Worm (Caenorhabditis elegans) whole organism, L2 larva: ENCODE data around the gene timp-1.

Source experiments
- C34F6.9 ChIP-seq: fragments of 150-350 bp; optimal IDR thresholded peaks from 2 replicates; lab custom pipeline; 2014; ENCODE audit warnings: missing biosample characterization, missing genetic modification characterization
- F13H6.1 ChIP-seq: sonication (generic microtip); optimal IDR thresholded peaks from 2 replicates; lab custom pipeline; 2016; ENCODE audit warnings: missing genetic modification characterization, missing compliant biosample characterization
- R02D3.7 ChIP-seq: fragments of 150-350 bp; optimal IDR thresholded peaks from 2 replicates; lab custom pipeline; 2014; ENCODE audit warnings: missing biosample characterization, missing genetic modification characterization
- Y55F3AM.14 ChIP-seq: fragments of 200-800 bp; sonication (Bioruptor generic); optimal IDR thresholded peaks from 2 replicates; lab custom pipeline; 2018; ENCODE audit warnings: mild to moderate bottlenecking, missing genetic modification characterization, missing compliant biosample characterization
- ZK546.5 ChIP-seq: sonication (generic microtip); optimal IDR thresholded peaks from 2 replicates; lab custom pipeline; 2017; ENCODE audit warnings: missing biosample characterization, missing genetic modification characterization
- alr-1 ChIP-seq: fragments of 150-350 bp; optimal IDR thresholded peaks from 2 replicates; lab custom pipeline; 2014; ENCODE audit warnings: missing biosample characterization, missing genetic modification characterization
- aly-2 ChIP-seq: fragments of 150-350 bp; optimal IDR thresholded peaks from 2 replicates; lab custom pipeline; 2014; ENCODE audit warnings: missing biosample characterization, missing genetic modification characterization
- ama-1 ChIP-seq: fragments of 150-350 bp; optimal IDR thresholded peaks from 2 replicates; lab custom pipeline; 2018; ENCODE audit warnings: inconsistent platforms
- ceh-16 ChIP-seq: fragments of 150-350 bp; optimal IDR thresholded peaks from 2 replicates; lab custom pipeline; 2014; ENCODE audit warnings: missing biosample characterization, missing genetic modification characterization
- crh-2 ChIP-seq: sonication (generic microtip); optimal IDR thresholded peaks from 2 replicates; lab custom pipeline; 2017; ENCODE audit warnings: missing biosample characterization, missing genetic modification characterization
- dmd-4 ChIP-seq: sonication (generic microtip); optimal IDR thresholded peaks from 2 replicates; lab custom pipeline; 2017; ENCODE audit warnings: missing biosample characterization, missing genetic modification characterization
- egl-27 ChIP-seq: sonication (generic microtip); optimal IDR thresholded peaks from 3 replicates; lab custom pipeline; 2017; ENCODE audit warnings: missing biosample characterization, missing genetic modification reagents, missing genetic modification characterization
- elt-1 ChIP-seq: fragments of 150-350 bp; optimal IDR thresholded peaks from 2 replicates; lab custom pipeline; 2014; ENCODE audit warnings: missing biosample characterization, missing genetic modification characterization
- fos-1 ChIP-seq: fragments of 150-350 bp; optimal IDR thresholded peaks from 2 replicates; lab custom pipeline; 2014; ENCODE audit warnings: missing biosample characterization, missing genetic modification characterization
- gmeb-1 ChIP-seq: fragments of 150-350 bp; optimal IDR thresholded peaks from 2 replicates; lab custom pipeline; 2014; ENCODE audit warnings: missing biosample characterization, missing genetic modification characterization
- lin-13 ChIP-seq: fragments of 150-350 bp; optimal IDR thresholded peaks from 2 replicates; lab custom pipeline; 2014; ENCODE audit warnings: missing biosample characterization, missing genetic modification reagents, missing genetic modification characterization
- lin-39 ChIP-seq: fragments of 150-350 bp; optimal IDR thresholded peaks from 2 replicates; lab custom pipeline; 2014; ENCODE audit warnings: missing biosample characterization, missing genetic modification reagents, missing genetic modification characterization
- lsy-2 ChIP-seq, 2 experiments: fragments of 150-350 bp in 1 of 2; sonication (generic microtip) in 1 of 2; optimal IDR thresholded peaks; 2 replicates each; lab custom pipeline; 2014 to 2017; ENCODE audit warnings: missing biosample characterization in 2 of 2, missing genetic modification characterization in 2 of 2
- mab-5 ChIP-seq: fragments of 150-350 bp; optimal IDR thresholded peaks from 2 replicates; lab custom pipeline; 2014; ENCODE audit warnings: missing biosample characterization, missing genetic modification characterization
- mbf-1 ChIP-seq: sonication (generic microtip); optimal IDR thresholded peaks from 2 replicates; lab custom pipeline; 2017; ENCODE audit warnings: missing biosample characterization, missing genetic modification characterization
- mdl-1 ChIP-seq, 2 experiments: fragments of 150-350 bp in 1 of 2; sonication (generic microtip) in 1 of 2; optimal IDR thresholded peaks; 2 replicates each; lab custom pipeline; 2017; ENCODE audit warnings: missing biosample characterization in 2 of 2, missing genetic modification characterization in 2 of 2
- nhr-12 ChIP-seq: fragments of 150-350 bp; optimal IDR thresholded peaks from 2 replicates; lab custom pipeline; 2014; ENCODE audit warnings: missing biosample characterization, missing genetic modification characterization
- nhr-129 ChIP-seq: fragments of 150-350 bp; optimal IDR thresholded peaks from 2 replicates; lab custom pipeline; 2014; ENCODE audit warnings: missing biosample characterization, missing genetic modification characterization
- nhr-21 ChIP-seq: fragments of 150-350 bp; optimal IDR thresholded peaks from 2 replicates; lab custom pipeline; 2014; ENCODE audit warnings: missing biosample characterization, missing genetic modification characterization
- nhr-23 ChIP-seq: fragments of 150-350 bp; optimal IDR thresholded peaks from 2 replicates; lab custom pipeline; 2014; ENCODE audit warnings: missing biosample characterization, missing genetic modification reagents, missing genetic modification characterization
- nhr-237 ChIP-seq: fragments of 150-350 bp; optimal IDR thresholded peaks from 2 replicates; lab custom pipeline; 2014; ENCODE audit warnings: missing biosample characterization, missing genetic modification characterization
- nhr-25 ChIP-seq: fragments of 150-350 bp; sonication (generic microtip); optimal IDR thresholded peaks from 3 replicates; lab custom pipeline; 2014; ENCODE audit warnings: missing biosample characterization, missing genetic modification characterization
- nhr-77 ChIP-seq: fragments of 150-350 bp; optimal IDR thresholded peaks from 2 replicates; lab custom pipeline; 2014; ENCODE audit warnings: missing biosample characterization, missing genetic modification characterization
- peb-1 ChIP-seq: fragments of 150-350 bp; optimal IDR thresholded peaks from 2 replicates; lab custom pipeline; 2014; ENCODE audit warnings: missing biosample characterization, missing genetic modification characterization
- sem-4 ChIP-seq: fragments of 150-350 bp; optimal IDR thresholded peaks from 2 replicates; lab custom pipeline; 2014; ENCODE audit warnings: missing biosample characterization, missing genetic modification reagents, missing genetic modification characterization
- sma-3 ChIP-seq: sonication (generic microtip); optimal IDR thresholded peaks from 2 replicates; lab custom pipeline; 2016; ENCODE audit warnings: missing genetic modification reagents, missing genetic modification characterization, missing compliant biosample characterization
- sma-9 ChIP-seq, 2 experiments: fragments of 150-350 bp in 1 of 2; sonication (generic microtip) in 1 of 2; optimal IDR thresholded peaks; 2 replicates each; lab custom pipeline; 2014 to 2016; ENCODE audit warnings: missing genetic modification characterization in 2 of 2, mild to moderate bottlenecking in 1 of 2, missing biosample characterization in 1 of 2, missing compliant biosample characterization in 1 of 2, missing genetic modification reagents in 1 of 2, moderate library complexity in 1 of 2
- unc-39 ChIP-seq: fragments of 150-350 bp; optimal IDR thresholded peaks from 2 replicates; lab custom pipeline; 2014; ENCODE audit warnings: missing biosample characterization, missing genetic modification characterization
- unc-55 ChIP-seq: fragments of 150-350 bp; sonication (generic microtip); optimal IDR thresholded peaks from 3 replicates; lab custom pipeline; 2014; ENCODE audit warnings: missing biosample characterization, missing genetic modification reagents, missing genetic modification characterization
- unc-62 ChIP-seq: fragments of 150-350 bp; optimal IDR thresholded peaks from 2 replicates; lab custom pipeline; 2014; ENCODE audit warnings: missing biosample characterization, missing genetic modification reagents, missing genetic modification characterization
- ztf-1 ChIP-seq: fragments of 200-800 bp; sonication (Bioruptor generic); conservative IDR thresholded peaks from 2 replicates; pipeline ENCODE4 v1.3.6; 2022; ENCODE audit warnings: missing genetic modification characterization, missing compliant biosample characterization
- ztf-11 ChIP-seq: sonication (generic microtip); optimal IDR thresholded peaks from 2 replicates; lab custom pipeline; 2017; ENCODE audit warnings: missing biosample characterization, missing genetic modification characterization
- ztf-4 ChIP-seq: fragments of 150-350 bp; optimal IDR thresholded peaks from 2 replicates; lab custom pipeline; 2014; ENCODE audit warnings: missing biosample characterization, missing genetic modification characterization

The timp-1 gene

DNA sequence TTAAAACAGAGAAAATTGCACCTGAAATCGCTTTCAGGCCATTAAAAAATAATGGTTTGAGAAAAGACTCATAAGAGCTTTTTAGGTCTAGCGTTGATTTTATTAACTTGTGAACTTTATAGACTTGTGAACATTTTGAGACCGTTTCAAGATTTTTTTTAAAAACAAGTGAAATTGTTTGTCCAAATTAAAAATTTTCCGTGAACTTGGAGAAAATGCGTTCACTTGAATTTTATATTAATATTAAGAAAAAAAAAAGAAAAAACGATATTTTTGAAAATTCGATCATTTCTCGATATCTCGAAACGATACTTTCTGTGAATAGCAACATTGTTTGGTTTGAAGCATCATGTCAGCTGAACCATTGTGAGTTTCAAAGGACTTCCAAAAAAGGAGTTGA, 16.6 kb upstream of the timp-1 start, which contains the start of gene F20D6.1:
F20D6.1 (plus strand) TSS at position 301 of the 400 bp plus-strand sequence.
- TF ChIP-seq unc-55 (GFP tag; lab: Kevin White, UChicago) = no peak
- no peak for TF ChIP-seq crh-2 (tag; lab: Kevin White, UChicago)

DNA sequence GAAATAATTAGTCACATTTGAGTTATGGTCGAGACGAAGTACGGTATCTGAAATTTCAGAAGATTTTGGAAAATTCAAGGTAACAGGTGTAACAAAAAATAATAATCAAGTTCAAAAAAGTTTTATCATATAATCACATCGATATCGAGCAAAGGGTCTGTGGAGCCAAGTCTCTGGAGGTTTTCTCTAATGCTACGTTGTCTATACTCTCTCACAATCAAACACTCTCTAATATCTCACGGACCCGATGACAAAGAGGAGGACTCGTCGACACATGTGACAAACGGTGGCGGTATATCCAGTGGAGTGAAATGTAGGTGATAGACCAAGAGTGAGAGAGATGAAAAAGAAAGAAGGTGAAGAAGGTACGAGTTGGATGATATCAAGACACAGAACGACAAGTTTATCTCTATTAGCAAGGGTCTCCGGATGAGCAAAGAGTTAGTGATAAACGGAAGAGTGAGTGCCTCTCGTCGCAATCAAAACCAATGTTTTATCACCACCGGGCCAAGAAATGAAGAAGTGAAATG, 11.1 kb upstream of the timp-1 start, which contains the start of gene F20D6.10:
F20D6.10 (minus strand) TSS at position 51 of the 530 bp plus-strand sequence.
- TF ChIP-seq sem-4 (tag; lab: Kevin White, UChicago) (no peak), dmd-4 (tag; lab: Kevin White, UChicago) (no peak), nhr-129 (tag; lab: Kevin White, UChicago) (peak; percentile 56), lsy-2 (tag; optimal IDR thresholded peaks at IDR 0.05; lab: Kevin White, UChicago) (peak in 1 of 2 experiments; percentile 27), nhr-21 (tag; lab: Kevin White, UChicago) (no peak), ztf-1 (GFP tag; lab: Robert Waterston, UW) (no peak), nhr-23 (tag; lab: Kevin White, UChicago) (no peak), lin-39 (tag; lab: Kevin White, UChicago) (no peak), ama-1 (lab: Kevin White, UChicago) (no peak), ztf-4 (tag; lab: Kevin White, UChicago) (no peak), unc-62 (GFP tag; lab: Kevin White, UChicago) (no peak), crh-2 (tag; lab: Kevin White, UChicago) (no peak), C34F6.9 (tag; lab: Kevin White, UChicago) (no peak), mbf-1 (tag; lab: Kevin White, UChicago) (no peak), gmeb-1 (tag; lab: Kevin White, UChicago) (no peak), unc-55 (GFP tag; lab: Kevin White, UChicago) (no peak), peb-1 (tag; lab: Kevin White, UChicago) (no peak), unc-39 (tag; lab: Kevin White, UChicago) (no peak), ztf-11 (no peak), aly-2 (no peak), F13H6.1 (tag; lab: Kevin White, UChicago) (peak; percentile 54), nhr-237 (tag; lab: Kevin White, UChicago) (no peak), nhr-77 (no peak), nhr-25 (tag; lab: Kevin White, UChicago) (no peak), fos-1 (no peak), alr-1 (tag; lab: Kevin White, UChicago) (no peak), nhr-12 (no peak), sma-3 (GFP tag; lab: Kevin White, UChicago) (no peak), elt-1 (tag; lab: Kevin White, UChicago) (no peak), egl-27 (tag; lab: Kevin White, UChicago) (no peak), ceh-16 (tag; lab: Kevin White, UChicago) (no peak), Y55F3AM.14 (GFP tag; lab: Kevin White, UChicago) (no peak), sma-9 (GFP tag; optimal IDR thresholded peaks at IDR 0.05; lab: Kevin White, UChicago) (peak; percentile 30), sma-9 (tag; optimal IDR thresholded peaks at IDR 0.05; lab: Kevin White, UChicago) (no peak), mdl-1 (tag; optimal IDR thresholded peaks at IDR 0.05; lab: Kevin White, UChicago) (no peak)
- TF ChIP-seq, all 48 proteins: peak for 4

DNA sequence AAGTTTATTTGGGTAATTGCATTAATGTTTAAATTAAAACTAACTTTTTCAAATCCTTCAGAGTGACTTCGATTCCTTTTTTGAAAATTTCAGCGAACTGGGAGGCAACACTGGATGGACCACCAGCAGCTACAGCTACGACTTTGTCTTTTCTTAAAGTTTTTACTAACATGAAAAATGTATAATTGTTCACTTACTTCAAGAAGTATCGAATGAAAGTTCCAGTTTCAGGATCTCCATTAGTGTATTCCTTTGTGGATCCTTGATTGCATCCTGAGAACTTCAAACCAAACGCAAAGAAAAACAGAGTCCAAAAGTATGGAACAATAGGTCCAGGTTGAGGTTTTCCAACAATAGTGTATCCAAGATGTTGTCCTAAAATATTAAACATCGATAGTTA, 10.0 kb upstream of the timp-1 start:
- TF ChIP-seq lin-13 (GFP tag; lab: Kevin White, UChicago) = no peak
- TF ChIP-seq R02D3.7 (tag; lab: Kevin White, UChicago) = no peak
- no peak for TF ChIP-seq C34F6.9 (tag; lab: Kevin White, UChicago)
- no peak for TF ChIP-seq peb-1 (tag; lab: Kevin White, UChicago)

DNA sequence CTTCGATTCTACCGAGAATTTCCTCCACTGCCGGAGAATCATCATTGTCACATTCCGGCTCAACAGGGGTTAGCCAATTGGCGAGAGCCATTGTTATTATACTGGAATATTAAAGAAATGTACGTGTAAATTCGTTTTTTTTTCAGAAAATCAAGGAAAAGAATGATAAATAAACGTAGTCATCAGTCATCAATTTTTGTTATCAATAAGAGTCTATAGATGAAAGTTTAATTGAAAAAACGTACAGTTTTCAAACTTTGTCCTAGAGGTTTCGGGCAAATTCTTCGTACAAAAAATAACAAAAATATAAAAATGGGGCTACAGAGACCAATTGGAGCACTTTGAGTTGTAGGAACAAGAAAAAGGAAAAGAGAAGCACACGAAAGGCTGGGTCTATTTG, 8.0 kb upstream of the timp-1 start, which contains the start of gene F20D6.11:
F20D6.11 (minus strand) TSS at position 101 of the 400 bp plus-strand sequence.
- TF ChIP-seq mbf-1 (tag; lab: Kevin White, UChicago) (no peak), mab-5 (tag; lab: Kevin White, UChicago) (no peak), unc-39 (tag; lab: Kevin White, UChicago) (no peak), ZK546.5 (tag; lab: Kevin White, UChicago) (no peak), elt-1 (tag; lab: Kevin White, UChicago) (no peak)
